Fruit fly (Drosophila melanogaster): ENCODE data around the gene CG45116.

dm6 chr3L:22731393-22731792 lies 32.2 kb downstream of the CG45116 start:
- TF ChIP-seq h (GFP tag; optimal IDR thresholded peaks at IDR 0.05) (no peak), sage (GFP tag; optimal IDR thresholded peaks at IDR 0.05) (no peak), dl (GFP tag; optimal IDR thresholded peaks at IDR 0.05; ENCODE audit: insufficient read depth in 1 of 2, partially characterized antibody in 2 of 2) (no peak), jim (GFP tag; optimal IDR thresholded peaks at IDR 0.05) (no peak), Myc (optimal IDR thresholded peaks at IDR 0.05) (no peak), Hnf4 (GFP tag; optimal IDR thresholded peaks at IDR 0.05) (no peak), Mio (GFP tag; optimal IDR thresholded peaks at IDR 0.05) (no peak)
